Fruit fly (Drosophila melanogaster) whole organism, prepupa: ENCODE data around the gene CG32187.
A peak's percentile ranks its signal among the peaks of the same experiment; 100 is the strongest.

ENCODE experiments used
- Blimp-1 ChIP-seq: fragments of 200-800 bp; sonication (Bioruptor generic); optimal IDR thresholded peaks from 3 replicates; lab custom pipeline; 2017; ENCODE audit warnings: missing biosample characterization, missing genetic modification characterization, mild to moderate bottlenecking, moderate library complexity, missing genetic modification reagents
- CG10631 ChIP-seq: fragments of 200-800 bp; sonication (Bioruptor generic); optimal IDR thresholded peaks from 2 replicates; lab custom pipeline; 2016; ENCODE audit warnings: missing biosample characterization, missing genetic modification characterization
- CG10669 ChIP-seq: fragments of 200-800 bp; sonication (Bioruptor generic); optimal IDR thresholded peaks from 3 replicates; lab custom pipeline; 2018; ENCODE audit warnings: missing biosample characterization, mild to moderate bottlenecking, missing genetic modification characterization, moderate library complexity
- CG11294 ChIP-seq: fragments of 200-800 bp; sonication (Bioruptor generic); IDR thresholded peaks from 2 replicates; pipeline ENCODE4 v1.3.6; 2022; ENCODE audit warnings: missing biosample characterization, missing genetic modification characterization
- CG11902 ChIP-seq: fragments of 200-800 bp; sonication (Bioruptor generic); optimal IDR thresholded peaks from 3 replicates; lab custom pipeline; 2016; ENCODE audit warnings: missing biosample characterization, missing genetic modification characterization
- CG1621 ChIP-seq: fragments of 200-800 bp; sonication (Bioruptor generic); optimal IDR thresholded peaks from 3 replicates; lab custom pipeline; 2018; ENCODE audit warnings: missing biosample characterization, mild to moderate bottlenecking, missing genetic modification characterization
- CG16779 ChIP-seq: fragments of 200-800 bp; sonication (Bioruptor generic); optimal IDR thresholded peaks from 3 replicates; lab custom pipeline; 2017; ENCODE audit warnings: missing biosample characterization, mild to moderate bottlenecking, missing genetic modification characterization
- CG3032 ChIP-seq: fragments of 200-800 bp; optimal IDR thresholded peaks from 2 replicates; lab custom pipeline; 2019; ENCODE audit warnings: missing biosample characterization, mild to moderate bottlenecking, missing genetic modification characterization, moderate library complexity
- CG31627 ChIP-seq: fragments of 200-800 bp; sonication (Bioruptor generic); optimal IDR thresholded peaks from 3 replicates; lab custom pipeline; 2016; ENCODE audit warnings: missing biosample characterization, missing genetic modification characterization
- CG32006 ChIP-seq: fragments of 200-800 bp; sonication (Bioruptor generic); optimal IDR thresholded peaks from 3 replicates; lab custom pipeline; 2017; ENCODE audit warnings: missing biosample characterization, mild to moderate bottlenecking, missing genetic modification characterization
- CG3919 ChIP-seq: fragments of 200-800 bp; sonication (Bioruptor generic); optimal IDR thresholded peaks from 3 replicates; lab custom pipeline; 2016; ENCODE audit warnings: missing biosample characterization, missing genetic modification characterization
- CG4318 ChIP-seq: fragments of 200-800 bp; sonication (Bioruptor generic); optimal IDR thresholded peaks from 3 replicates; lab custom pipeline; 2017; ENCODE audit warnings: missing biosample characterization, mild to moderate bottlenecking, missing genetic modification characterization
- CG6163 ChIP-seq: fragments of 200-800 bp; sonication (Bioruptor generic); IDR thresholded peaks from 3 replicates; pipeline ENCODE4 v1.3.6; 2022; ENCODE audit warnings: missing biosample characterization, missing genetic modification characterization
- CG6276 ChIP-seq: fragments of 200-800 bp; sonication (Bioruptor generic); optimal IDR thresholded peaks from 2 replicates; lab custom pipeline; 2017; ENCODE audit warnings: missing biosample characterization, mild to moderate bottlenecking, missing genetic modification characterization
- CG6808 ChIP-seq: fragments of 200-800 bp; sonication (Bioruptor generic); optimal IDR thresholded peaks from 3 replicates; lab custom pipeline; 2017; ENCODE audit warnings: missing biosample characterization, missing genetic modification characterization, mild to moderate bottlenecking, moderate library complexity, missing genetic modification reagents
- CG6854 ChIP-seq: fragments of 200-800 bp; sonication (Bioruptor generic); optimal IDR thresholded peaks from 2 replicates; lab custom pipeline; 2017; ENCODE audit warnings: missing biosample characterization, mild to moderate bottlenecking, missing genetic modification characterization
- CG7368 ChIP-seq: fragments of 200-800 bp; sonication (Bioruptor generic); optimal IDR thresholded peaks from 3 replicates; lab custom pipeline; 2016; ENCODE audit warnings: missing biosample characterization, missing genetic modification characterization
- CG8119 ChIP-seq: fragments of 200-800 bp; sonication (Bioruptor generic); IDR thresholded peaks from 3 replicates; pipeline ENCODE4 v1.3.6; 2022; ENCODE audit warnings: missing biosample characterization, missing genetic modification characterization
- CG8319 ChIP-seq: fragments of 200-800 bp; sonication (Bioruptor generic); optimal IDR thresholded peaks from 3 replicates; lab custom pipeline; 2016; ENCODE audit warnings: missing biosample characterization, missing genetic modification characterization
- CG8632 ChIP-seq: fragments of 200-800 bp; sonication (Bioruptor generic); optimal IDR thresholded peaks from 3 replicates; lab custom pipeline; 2016; ENCODE audit warnings: missing biosample characterization, missing genetic modification characterization
- CG9139 ChIP-seq: fragments of 200-800 bp; sonication (Bioruptor generic); optimal IDR thresholded peaks from 3 replicates; lab custom pipeline; 2017; ENCODE audit warnings: missing biosample characterization, mild to moderate bottlenecking, missing genetic modification characterization
- Eip75B ChIP-seq: fragments of 200-800 bp; sonication (Bioruptor generic); optimal IDR thresholded peaks from 3 replicates; lab custom pipeline; 2016; ENCODE audit warnings: missing biosample characterization, missing genetic modification characterization
- Ets21C ChIP-seq: fragments of 200-800 bp; sonication (Bioruptor generic); optimal IDR thresholded peaks from 3 replicates; lab custom pipeline; 2016; ENCODE audit warnings: missing biosample characterization, missing genetic modification characterization
- Ets96B ChIP-seq: fragments of 200-800 bp; optimal IDR thresholded peaks from 2 replicates; lab custom pipeline; 2019; ENCODE audit warnings: missing biosample characterization, mild to moderate bottlenecking, missing genetic modification characterization, moderate library complexity
- Gug ChIP-seq: fragments of 200-800 bp; sonication (Bioruptor generic); IDR thresholded peaks from 2 replicates; pipeline ENCODE4 v1.3.6; 2022; ENCODE audit warnings: missing biosample characterization, missing genetic modification characterization
- Hr38 ChIP-seq: sonication (Bioruptor generic); optimal IDR thresholded peaks from 2 replicates; lab custom pipeline; 2016; ENCODE audit warnings: missing biosample characterization, missing genetic modification characterization
- Hr39 ChIP-seq: fragments of 200-800 bp; sonication (Bioruptor generic); optimal IDR thresholded peaks from 2 replicates; lab custom pipeline; 2016; ENCODE audit warnings: missing biosample characterization, missing genetic modification characterization
- Hr4 ChIP-seq: fragments of 200-800 bp; sonication (Bioruptor generic); optimal IDR thresholded peaks from 3 replicates; lab custom pipeline; 2016; ENCODE audit warnings: missing biosample characterization, missing genetic modification characterization
- Lpt ChIP-seq: fragments of 200-800 bp; sonication (Bioruptor generic); optimal IDR thresholded peaks from 3 replicates; lab custom pipeline; 2016; ENCODE audit warnings: missing biosample characterization, missing genetic modification characterization
- Met ChIP-seq: fragments of 200-800 bp; sonication (Bioruptor generic); optimal IDR thresholded peaks from 3 replicates; lab custom pipeline; 2016; ENCODE audit warnings: missing biosample characterization, missing genetic modification characterization
- OdsH ChIP-seq: fragments of 200-800 bp; sonication (Bioruptor generic); optimal IDR thresholded peaks from 3 replicates; lab custom pipeline; 2016; ENCODE audit warnings: missing biosample characterization, missing genetic modification characterization
- Smox ChIP-seq: fragments of 200-800 bp; sonication (Bioruptor generic); optimal IDR thresholded peaks from 3 replicates; lab custom pipeline; 2016; ENCODE audit warnings: missing biosample characterization, missing genetic modification characterization
- Sox102F ChIP-seq: fragments of 200-800 bp; sonication (Bioruptor generic); optimal IDR thresholded peaks from 2 replicates; lab custom pipeline; 2016; ENCODE audit warnings: missing biosample characterization, mild to moderate bottlenecking, missing genetic modification characterization
- achi ChIP-seq: fragments of 200-800 bp; sonication (Bioruptor generic); optimal IDR thresholded peaks from 3 replicates; lab custom pipeline; 2016; ENCODE audit warnings: missing biosample characterization, missing genetic modification characterization
- acj6 ChIP-seq: fragments of 200-800 bp; sonication (Bioruptor generic); optimal IDR thresholded peaks from 3 replicates; lab custom pipeline; 2016; ENCODE audit warnings: missing biosample characterization, missing genetic modification characterization
- cyc ChIP-seq: fragments of 200-800 bp; sonication (Bioruptor generic); optimal IDR thresholded peaks from 3 replicates; lab custom pipeline; 2016; ENCODE audit warnings: missing biosample characterization, missing genetic modification characterization
- dac ChIP-seq: fragments of 200-800 bp; sonication (Bioruptor generic); optimal IDR thresholded peaks from 2 replicates; lab custom pipeline; 2017; ENCODE audit warnings: missing biosample characterization, mild to moderate bottlenecking, missing genetic modification characterization
- dsx ChIP-seq: fragments of 200-800 bp; optimal IDR thresholded peaks from 3 replicates; lab custom pipeline; 2019; ENCODE audit warnings: missing biosample characterization, mild to moderate bottlenecking, missing genetic modification characterization, moderate library complexity; ENCODE audit not compliant: poor library complexity, severe bottlenecking
- eg ChIP-seq: fragments of 200-800 bp; sonication (Bioruptor generic); IDR thresholded peaks from 3 replicates; pipeline ENCODE4 v1.3.6; 2022; ENCODE audit warnings: missing biosample characterization, missing genetic modification characterization
- fd59A ChIP-seq: fragments of 200-800 bp; sonication (Bioruptor generic); optimal IDR thresholded peaks from 2 replicates; lab custom pipeline; 2017; ENCODE audit warnings: missing biosample characterization, mild to moderate bottlenecking, missing genetic modification characterization, missing genetic modification reagents
- fkh ChIP-seq: fragments of 200-800 bp; sonication (Bioruptor generic); optimal IDR thresholded peaks from 3 replicates; lab custom pipeline; 2017; ENCODE audit warnings: missing biosample characterization, mild to moderate bottlenecking, missing genetic modification characterization, moderate library complexity
- lz ChIP-seq: fragments of 200-800 bp; sonication (Bioruptor generic); optimal IDR thresholded peaks from 3 replicates; lab custom pipeline; 2016; ENCODE audit warnings: missing biosample characterization, missing genetic modification characterization
- net ChIP-seq: fragments of 200-800 bp; sonication (Bioruptor generic); optimal IDR thresholded peaks from 3 replicates; lab custom pipeline; 2016; ENCODE audit warnings: missing biosample characterization, missing genetic modification characterization
- pdm3 ChIP-seq: fragments of 200-800 bp; sonication (Bioruptor generic); optimal IDR thresholded peaks from 3 replicates; lab custom pipeline; 2016; ENCODE audit warnings: missing biosample characterization, missing genetic modification characterization
- salr ChIP-seq, 2 experiments: fragments of 200-800 bp; sonication (Bioruptor generic); optimal IDR thresholded peaks; 3 replicates each; lab custom pipeline; 2016 to 2018; ENCODE audit warnings: missing biosample characterization in 2 of 2, missing genetic modification characterization in 2 of 2, mild to moderate bottlenecking in 1 of 2
- spab ChIP-seq: fragments of 200-800 bp; sonication (Bioruptor generic); optimal IDR thresholded peaks from 2 replicates; lab custom pipeline; 2017; ENCODE audit warnings: missing biosample characterization, mild to moderate bottlenecking, missing genetic modification characterization, missing genetic modification reagents
- ss ChIP-seq, 2 experiments: fragments of 200-800 bp; sonication (Bioruptor generic); optimal IDR thresholded peaks; 2 replicates in 1 of 2; 3 replicates in 1 of 2; lab custom pipeline; 2017 to 2018; ENCODE audit warnings: mild to moderate bottlenecking in 2 of 2, missing biosample characterization in 2 of 2, missing genetic modification characterization in 2 of 2, moderate library complexity in 1 of 2
- svp ChIP-seq: fragments of 200-800 bp; sonication (Bioruptor generic); peaks from one replicate; lab custom pipeline; 2016; ENCODE audit warnings: missing biosample characterization, missing genetic modification characterization
- vri ChIP-seq: fragments of 200-800 bp; sonication (Bioruptor generic); optimal IDR thresholded peaks from 3 replicates; lab custom pipeline; 2016; ENCODE audit warnings: missing biosample characterization, mild to moderate bottlenecking, missing genetic modification characterization

Gene CG32187

DNA sequence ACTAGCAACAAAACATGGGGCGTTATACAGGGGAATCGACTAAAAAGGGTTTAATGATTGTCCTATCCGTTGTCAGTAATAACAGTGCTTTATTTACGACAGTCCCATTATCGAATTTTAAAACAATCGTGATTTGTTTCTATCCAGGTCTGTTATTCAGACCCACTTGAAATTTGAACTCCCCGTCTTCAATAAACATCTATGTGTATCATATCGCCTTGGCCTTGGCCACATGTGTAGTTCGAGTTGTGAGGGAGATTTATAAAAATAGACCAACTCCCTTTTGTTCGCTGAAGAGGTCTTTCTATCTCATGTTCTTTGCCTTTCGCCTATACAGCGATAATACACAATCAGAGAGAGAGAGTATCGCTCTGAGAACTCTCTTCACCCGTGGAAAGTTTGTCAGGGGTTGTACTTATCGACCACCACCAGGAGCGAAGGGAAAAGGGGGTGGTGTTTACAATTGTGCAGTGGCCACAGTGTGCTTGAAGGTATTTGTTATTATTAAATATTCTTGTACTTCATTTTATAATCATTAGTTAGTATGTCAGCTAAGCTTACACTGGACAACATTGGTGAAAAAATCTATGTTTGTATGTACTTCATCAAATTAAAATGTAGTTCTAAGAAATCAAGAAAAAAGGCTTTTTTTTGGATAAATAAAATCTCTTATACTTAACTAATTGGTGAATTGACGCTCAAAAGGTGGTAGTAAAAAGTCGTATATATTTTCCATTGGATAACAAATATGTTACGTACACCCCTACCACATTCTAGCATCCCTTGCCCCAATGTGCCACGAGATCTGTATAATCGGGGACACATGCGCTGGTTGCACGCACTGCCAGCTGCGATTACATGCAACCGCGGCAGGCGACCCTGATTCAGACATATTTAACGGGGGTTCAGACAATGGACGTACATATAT lies 48.7 kb downstream of the CG32187 start:
- TF ChIP-seq CG31627 (GFP tag; lab: Kevin White, UChicago) = peak; percentile 72
- TF ChIP-seq CG6808 (GFP tag; lab: Kevin White, UChicago) = peak; percentile 83
- TF ChIP-seq eg (GFP tag; lab: Robert Waterston, UW) = peak; percentile 51; the same call in 2 of the 3 replicates
- no peak for TF ChIP-seq CG11294 (GFP tag; lab: Robert Waterston, UW)
- peak; percentile 68 for TF ChIP-seq CG8319 (GFP tag; lab: Kevin White, UChicago)
- peak; percentile 80 for TF ChIP-seq CG3032 (tag; lab: Kevin White, UChicago)
- TF ChIP-seq fkh (GFP tag; lab: Kevin White, UChicago) = peak; percentile 57
- peak; percentile 82 for TF ChIP-seq CG32006
- peak; percentile 51 for TF ChIP-seq CG9139 (GFP tag; lab: Kevin White, UChicago)
- peak; percentile 68 for TF ChIP-seq CG6276 (GFP tag; lab: Kevin White, UChicago)
- peak; percentile 28 for TF ChIP-seq vri (GFP tag; lab: Kevin White, UChicago)
- TF ChIP-seq ss (GFP tag; optimal IDR thresholded peaks at IDR 0.05; lab: Kevin White, UChicago) = peak; percentile 71 to 85
- TF ChIP-seq Smox (GFP tag; lab: Kevin White, UChicago) = peak; percentile 73
- peak; percentile 69 for TF ChIP-seq cyc (GFP tag; lab: Kevin White, UChicago)
- TF ChIP-seq svp (GFP tag; lab: Kevin White, UChicago) = peak; percentile 93
- no peak for TF ChIP-seq dac
- peak; percentile 64 for TF ChIP-seq Lpt
- peak; percentile 78 for TF ChIP-seq achi (GFP tag; lab: Kevin White, UChicago)
- TF ChIP-seq CG10631 (GFP tag; lab: Kevin White, UChicago) = peak; percentile 80
- peak; percentile 77 for TF ChIP-seq lz (GFP tag; lab: Kevin White, UChicago)
- peak; percentile 71 for TF ChIP-seq dsx (GFP tag; lab: Kevin White, UChicago)
- peak; percentile 68 for TF ChIP-seq Hr39
- TF ChIP-seq CG10669 (GFP tag; lab: Kevin White, UChicago) = peak; percentile 79
- peak; percentile 36 to 77 for TF ChIP-seq salr (GFP tag; optimal IDR thresholded peaks at IDR 0.05; lab: Kevin White, UChicago)
- no peak; the same call in 2 of the 3 replicates for TF ChIP-seq CG6163
- TF ChIP-seq CG11902 (GFP tag; lab: Kevin White, UChicago) = peak; percentile 54
- TF ChIP-seq net (GFP tag; lab: Kevin White, UChicago) = peak; percentile 69
- peak; percentile 49 for TF ChIP-seq Blimp-1 (GFP tag; lab: Kevin White, UChicago)
- no peak for TF ChIP-seq CG6854
- TF ChIP-seq CG7368 (GFP tag; lab: Kevin White, UChicago) = peak; percentile 52
- no peak for TF ChIP-seq Hr38 (GFP tag; lab: Kevin White, UChicago)
- TF ChIP-seq Sox102F = peak; percentile 69
- peak; percentile 43; the same call in 1 of the 2 replicates for TF ChIP-seq Gug
- TF ChIP-seq CG8119 = peak; percentile 76
- TF ChIP-seq Ets21C (GFP tag; lab: Kevin White, UChicago) = peak; percentile 59
- TF ChIP-seq CG8632 = peak; percentile 78
- TF ChIP-seq CG1621 (tag; lab: Kevin White, UChicago) = peak; percentile 71
- peak; percentile 72 for TF ChIP-seq Hr4 (GFP tag; lab: Kevin White, UChicago)
- peak; percentile 72 for TF ChIP-seq spab (GFP tag; lab: Kevin White, UChicago)
- peak; percentile 75 for TF ChIP-seq CG16779 (tag; lab: Kevin White, UChicago)
- TF ChIP-seq acj6 (GFP tag; lab: Kevin White, UChicago) = peak; percentile 75
- peak; percentile 81 for TF ChIP-seq Eip75B (GFP tag; lab: Kevin White, UChicago)
- peak; percentile 71 for TF ChIP-seq fd59A
- TF ChIP-seq pdm3 (GFP tag; lab: Kevin White, UChicago) = peak; percentile 71
- TF ChIP-seq CG4318 = peak; percentile 48
- TF ChIP-seq Ets96B (tag; lab: Kevin White, UChicago) = peak; percentile 85
- TF ChIP-seq Met = peak; percentile 80
- peak; percentile 79 for TF ChIP-seq CG3919
- TF ChIP-seq OdsH (GFP tag; lab: Kevin White, UChicago) = peak; percentile 77
